Worm (Caenorhabditis elegans): Measurements from ENCODE around the gene rha-1.
A peak's percentile ranks its signal among the peaks of the same experiment; 100 is the strongest.

Gene rha-1

DNA sequence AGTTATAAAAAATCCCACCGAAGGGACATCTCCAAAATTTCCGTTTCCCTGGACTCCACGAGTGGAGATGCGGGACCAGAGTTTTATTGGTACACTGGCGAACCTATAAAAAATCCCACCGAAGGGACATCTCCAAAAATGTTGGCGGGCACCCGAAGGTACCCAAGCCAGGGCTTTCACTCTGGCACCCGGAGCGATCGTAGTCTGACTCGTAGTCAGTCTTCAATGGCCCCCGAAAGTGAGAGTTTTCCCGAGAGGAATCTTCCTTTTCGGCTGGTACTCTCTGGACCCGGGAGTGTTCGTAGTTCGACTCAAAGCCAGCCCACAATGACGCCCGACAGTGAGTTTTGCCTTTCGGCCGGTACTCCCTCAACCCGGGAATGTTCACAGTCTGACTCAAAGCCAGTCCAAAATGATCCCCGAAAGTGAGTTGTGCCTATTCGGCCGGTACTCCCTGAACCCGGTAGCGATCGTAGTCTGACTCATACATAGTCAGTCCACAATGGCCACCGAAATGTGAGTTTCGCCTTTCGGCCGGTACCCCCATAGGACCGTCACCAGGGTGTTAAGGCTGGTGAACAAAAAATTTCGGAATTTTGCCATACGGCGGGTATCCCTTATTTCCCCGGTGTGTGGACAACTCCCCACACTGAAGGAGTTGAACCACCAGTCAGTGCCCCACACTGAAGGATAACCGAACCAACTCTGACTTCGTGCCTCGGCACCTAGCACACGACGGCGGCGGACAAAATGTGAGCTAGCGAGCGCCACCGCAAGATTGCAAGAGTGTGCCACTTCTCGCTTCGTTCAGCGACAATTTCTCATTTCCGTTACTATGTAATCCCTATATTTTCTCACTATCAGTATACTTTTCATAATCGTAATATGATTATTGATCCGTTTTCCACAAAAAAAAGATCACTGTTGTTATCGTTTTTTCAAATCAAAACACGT, 6.2 kb downstream of the rha-1 start (continued):
- TF ChIP-seq gei-17 (GFP tag; optimal IDR thresholded peaks at IDR 0.05), result no peak
- TF ChIP-seq lsl-1 (GFP tag; optimal IDR thresholded peaks at IDR 0.05), result peak; percentile 44
- no peak for TF ChIP-seq ztf-22 (GFP tag; optimal IDR thresholded peaks at IDR 0.05)
- TF ChIP-seq madf-8 (GFP tag; conservative IDR thresholded peaks at IDR 0.05), result 0 out of 2 replicates have a peak, but pooled peaks have one; percentile 26
- TF ChIP-seq rec-8 (tag; optimal IDR thresholded peaks at IDR 0.05), result no peak
- TF ChIP-seq ceh-100 (GFP tag; IDR thresholded peaks at IDR 0.05), result no peak
- peak; percentile 73 for TF ChIP-seq hmg-1.2 (GFP tag; IDR thresholded peaks at IDR 0.05)
- TF ChIP-seq snpc-1.1 (tag; optimal IDR thresholded peaks at IDR 0.05; ENCODE audit: insufficient read depth), result peak; percentile 85
- TF ChIP-seq unc-130 (GFP tag; optimal IDR thresholded peaks at IDR 0.05), result no peak
- no peak for TF ChIP-seq ets-4 (GFP tag; optimal IDR thresholded peaks at IDR 0.05)
- no peak for TF ChIP-seq lag-1 (GFP tag; IDR thresholded peaks at IDR 0.05)
- TF ChIP-seq sea-2 (GFP tag; IDR thresholded peaks at IDR 0.05), result no peak
- peak; percentile 85 for TF ChIP-seq snpc-4 (GFP tag; optimal IDR thresholded peaks at IDR 0.05)
- peak; percentile 68 to 96 (median 90) for TF ChIP-seq snpc-4 (tag; optimal IDR thresholded peaks at IDR 0.05)
- no peak for TF ChIP-seq lsy-27 (tag; optimal IDR thresholded peaks at IDR 0.05; ENCODE audit: borderline replicate concordance, insufficient read depth)
- peak; percentile 83 for TF ChIP-seq attf-6 (GFP tag; IDR thresholded peaks at IDR 0.05)
- peak; percentile 39; the same call in 1 of the 2 replicates for TF ChIP-seq zfh-2 (GFP tag; conservative IDR thresholded peaks at IDR 0.05)
- peak; percentile 17; the same call in 1 of the 2 replicates for TF ChIP-seq dox-1 (GFP tag; IDR thresholded peaks at IDR 0.05)

DNA sequence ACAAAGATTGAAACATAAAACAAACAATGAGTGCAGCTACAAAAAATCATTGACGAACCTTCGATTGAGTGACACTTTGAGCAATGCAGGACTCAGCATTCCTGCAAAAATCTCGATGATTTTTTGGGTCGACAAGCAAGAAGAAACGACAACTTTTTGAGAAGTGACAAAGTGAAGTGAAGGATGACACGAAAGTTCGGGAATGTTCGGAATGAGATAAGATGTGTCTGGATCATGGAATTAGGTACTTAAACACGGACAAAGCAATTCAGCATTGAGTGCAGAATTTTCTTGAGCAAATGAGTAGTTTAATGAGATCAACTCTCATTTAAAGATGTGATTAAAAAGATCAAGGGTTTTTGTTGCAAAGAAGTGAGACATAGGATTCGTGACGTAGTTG, 9.6 kb downstream of the rha-1 start, which contains the start of gene T07D4.2:
TSS of gene T07D4.2 (minus strand) at position 101 of the 400 bp plus-strand sequence.
- TF ChIP-seq T26A5.8 (tag; optimal IDR thresholded peaks at IDR 0.05) (no peak), repo-1 (tag; optimal IDR thresholded peaks at IDR 0.05) (no peak), ceh-58 (GFP tag; IDR thresholded peaks at IDR 0.05) (no peak), F37B4.10 (GFP tag; IDR thresholded peaks at IDR 0.05) (no peak), F33H1.4 (GFP tag; IDR thresholded peaks at IDR 0.05) (no peak)

ce11 chrII:8866844-8867243, 16.6 kb downstream of the rha-1 start:
- peak; percentile 78 for TF ChIP-seq nhr-80 (tag; optimal IDR thresholded peaks at IDR 0.05)
- TF ChIP-seq F37B4.10 (GFP tag; IDR thresholded peaks at IDR 0.05), result no peak

- TF ChIP-seq lsy-27 (tag; optimal IDR thresholded peaks at IDR 0.05; ENCODE audit: borderline replicate concordance, insufficient read depth) (no peak), sdz-38 (tag; optimal IDR thresholded peaks at IDR 0.05) (no peak), B0336.3 (GFP tag; IDR thresholded peaks at IDR 0.05) (no peak), F52B5.7 (tag; optimal IDR thresholded peaks at IDR 0.05) (no peak), nhr-80 (tag; optimal IDR thresholded peaks at IDR 0.05) (no peak), pbrm-1 (GFP tag; IDR thresholded peaks at IDR 0.05) (no peak), aptf-2 (GFP tag; conservative IDR thresholded peaks at IDR 0.05) (no peak), ztf-6 (GFP tag; IDR thresholded peaks at IDR 0.05) (no peak), atf-7 (tag; optimal IDR thresholded peaks at IDR 0.05) (no peak), pha-4 (tag; optimal IDR thresholded peaks at IDR 0.05) (no peak), tbx-9 (tag; optimal IDR thresholded peaks at IDR 0.05; ENCODE audit: borderline replicate concordance) (no peak), cebp-1 (GFP tag; IDR thresholded peaks at IDR 0.05) (no peak), cebp-1 (tag; optimal IDR thresholded peaks at IDR 0.05) (no peak), somi-1 (GFP tag; optimal IDR thresholded peaks at IDR 0.05) (no peak), K12H6.12 (tag; optimal IDR thresholded peaks at IDR 0.05) (no peak), let-526 (GFP tag; IDR thresholded peaks at IDR 0.05) (no peak), ceh-27 (GFP tag; optimal IDR thresholded peaks at IDR 0.05) (no peak)
These were observed 18.4 kb downstream of the rha-1 start, which contains the start of gene npr-20 for ce11 chrII:8865078-8865477. Gene npr-20 (minus strand): TSS chrII:8865178.
